Worm (Caenorhabditis elegans) whole organism, late embryonic: ENCODE measurements around the gene lst-6.
"Not testable (repeated sequence)": the region's sequence is repeated elsewhere in the genome, so short reads cannot be mapped to it uniquely, and the experiment has no call there.

Experiments used
- C08G9.2 ChIP-seq: sonication (generic microtip); optimal IDR thresholded peaks from 2 replicates; lab custom pipeline; 2016; ENCODE audit warnings: mild to moderate bottlenecking, missing genetic modification characterization, moderate library complexity, missing compliant biosample characterization
- C38D4.7 ChIP-seq: fragments of 200-800 bp; sonication (Bioruptor generic); optimal IDR thresholded peaks from 2 replicates; lab custom pipeline; 2018; ENCODE audit warnings: mild to moderate bottlenecking, missing genetic modification characterization, moderate library complexity, missing compliant biosample characterization
- F13H6.1 ChIP-seq: sonication (generic microtip); optimal IDR thresholded peaks from 2 replicates; lab custom pipeline; 2016; ENCODE audit warnings: missing genetic modification characterization, missing compliant biosample characterization
- K09A11.1 ChIP-seq: sonication (generic microtip); optimal IDR thresholded peaks from 2 replicates; lab custom pipeline; 2017; ENCODE audit warnings: antibody characterized with exemption, mild to moderate bottlenecking, missing genetic modification characterization, missing compliant biosample characterization; ENCODE audit not compliant: insufficient read depth
- T23F11.4 ChIP-seq: fragments of 200-800 bp; sonication (Bioruptor generic); optimal IDR thresholded peaks from 2 replicates; lab custom pipeline; 2018; ENCODE audit warnings: mild to moderate bottlenecking, missing genetic modification characterization, missing compliant biosample characterization
- Y22D7AL.16 ChIP-seq: sonication (generic microtip); optimal IDR thresholded peaks from 2 replicates; lab custom pipeline; 2016; ENCODE audit warnings: missing genetic modification characterization, missing compliant biosample characterization
- ceh-14 ChIP-seq: sonication (generic microtip); optimal IDR thresholded peaks from 2 replicates; lab custom pipeline; 2016; ENCODE audit warnings: missing genotype, missing genetic modification characterization, missing compliant biosample characterization
- ceh-19 ChIP-seq: fragments of 200-800 bp; sonication (Bioruptor generic); optimal IDR thresholded peaks from 2 replicates; lab custom pipeline; 2018; ENCODE audit warnings: mild to moderate bottlenecking, missing genetic modification characterization, missing compliant biosample characterization
- ceh-30 ChIP-seq: fragments of 150-350 bp; optimal IDR thresholded peaks from 2 replicates; lab custom pipeline; 2014; ENCODE audit warnings: missing biosample characterization, missing genetic modification characterization
- ceh-31 ChIP-seq: sonication (generic microtip); optimal IDR thresholded peaks from 2 replicates; lab custom pipeline; 2016; ENCODE audit warnings: missing genetic modification characterization, missing compliant biosample characterization
- ceh-34 ChIP-seq: sonication (generic microtip); optimal IDR thresholded peaks from 2 replicates; lab custom pipeline; 2016; ENCODE audit warnings: mild to moderate bottlenecking, missing genetic modification characterization, missing compliant biosample characterization
- ceh-48 ChIP-seq: sonication (generic microtip); optimal IDR thresholded peaks from 2 replicates; lab custom pipeline; 2016; ENCODE audit warnings: missing genetic modification characterization, inconsistent platforms, missing compliant biosample characterization
- ceh-6 ChIP-seq: fragments of 200-800 bp; sonication (Bioruptor generic); optimal IDR thresholded peaks from 2 replicates; lab custom pipeline; 2018; ENCODE audit warnings: mild to moderate bottlenecking, missing genetic modification characterization, missing compliant biosample characterization
- che-1 ChIP-seq: sonication (generic microtip); optimal IDR thresholded peaks from 2 replicates; lab custom pipeline; 2016; ENCODE audit warnings: mild to moderate bottlenecking, missing genetic modification characterization, missing compliant biosample characterization
- dve-1 ChIP-seq: sonication (generic microtip); optimal IDR thresholded peaks from 2 replicates; lab custom pipeline; 2017; ENCODE audit warnings: antibody characterized with exemption, mild to moderate bottlenecking, missing genetic modification characterization, missing compliant biosample characterization
- elt-2 ChIP-seq: sonication (generic microtip); optimal IDR thresholded peaks from 2 replicates; lab custom pipeline; 2016; ENCODE audit warnings: missing genetic modification reagents, missing genetic modification characterization, missing compliant biosample characterization
- elt-4 ChIP-seq: sonication (generic microtip); optimal IDR thresholded peaks from 2 replicates; lab custom pipeline; 2016; ENCODE audit warnings: missing genetic modification characterization, missing compliant biosample characterization
- ets-4 ChIP-seq: sonication (generic microtip); optimal IDR thresholded peaks from 2 replicates; lab custom pipeline; 2016; ENCODE audit warnings: missing genetic modification characterization, missing compliant biosample characterization
- eyg-1 ChIP-seq: sonication (generic microtip); optimal IDR thresholded peaks from 2 replicates; lab custom pipeline; 2016; ENCODE audit warnings: missing genotype, missing genetic modification characterization, missing compliant biosample characterization
- fkh-6 ChIP-seq: sonication (generic microtip); optimal IDR thresholded peaks from 2 replicates; lab custom pipeline; 2016; ENCODE audit warnings: missing genetic modification characterization, missing compliant biosample characterization
- gmeb-2 ChIP-seq: sonication (generic microtip); optimal IDR thresholded peaks from 2 replicates; lab custom pipeline; 2016; ENCODE audit warnings: missing genetic modification characterization, inconsistent platforms, missing compliant biosample characterization
- hlh-13 ChIP-seq: fragments of 200-800 bp; sonication (Bioruptor generic); optimal IDR thresholded peaks from 2 replicates; lab custom pipeline; 2018; ENCODE audit warnings: mild to moderate bottlenecking, missing genetic modification characterization, missing compliant biosample characterization
- lin-11 ChIP-seq: fragments of 200-800 bp; sonication (Bioruptor generic); optimal IDR thresholded peaks from 2 replicates; lab custom pipeline; 2018; ENCODE audit warnings: mild to moderate bottlenecking, missing genetic modification characterization, missing compliant biosample characterization
- nfya-1 ChIP-seq: sonication (generic microtip); optimal IDR thresholded peaks from 2 replicates; lab custom pipeline; 2017; ENCODE audit warnings: missing genetic modification characterization, mild to moderate bottlenecking, missing compliant biosample characterization, antibody characterized with exemption, moderate library complexity
- nhr-11 ChIP-seq: fragments of 150-350 bp; optimal IDR thresholded peaks from 2 replicates; lab custom pipeline; 2014; ENCODE audit warnings: missing biosample characterization, missing genetic modification characterization
- nhr-232 ChIP-seq: sonication (generic microtip); optimal IDR thresholded peaks from 2 replicates; lab custom pipeline; 2016; ENCODE audit warnings: missing genetic modification characterization, missing compliant biosample characterization
- npax-4 ChIP-seq: sonication (generic microtip); optimal IDR thresholded peaks from 2 replicates; lab custom pipeline; 2016; ENCODE audit warnings: missing genetic modification characterization, missing compliant biosample characterization
- odd-2 ChIP-seq: sonication (generic microtip); optimal IDR thresholded peaks from 2 replicates; lab custom pipeline; 2017; ENCODE audit warnings: antibody characterized with exemption, mild to moderate bottlenecking, missing genetic modification characterization, missing compliant biosample characterization
- pag-3 ChIP-seq: sonication (generic microtip); optimal IDR thresholded peaks from 2 replicates; lab custom pipeline; 2016; ENCODE audit warnings: missing compliant biosample characterization, missing genetic modification characterization, borderline replicate concordance
- pha-4 ChIP-seq: fragments of 150-350 bp; optimal IDR thresholded peaks from 2 replicates; lab custom pipeline; 2018; ENCODE audit warnings: missing biosample characterization, missing genetic modification reagents, missing genetic modification characterization
- rnt-1 ChIP-seq: sonication (generic microtip); optimal IDR thresholded peaks from 2 replicates; lab custom pipeline; 2016; ENCODE audit warnings: missing genetic modification characterization, missing compliant biosample characterization
- sox-4 ChIP-seq: sonication (generic microtip); optimal IDR thresholded peaks from 2 replicates; lab custom pipeline; 2017; ENCODE audit warnings: mild to moderate bottlenecking, missing genetic modification characterization, inconsistent platforms, missing compliant biosample characterization
- tbx-2 ChIP-seq: sonication (generic microtip); optimal IDR thresholded peaks from 2 replicates; lab custom pipeline; 2016; ENCODE audit warnings: missing genetic modification characterization, missing compliant biosample characterization
- tbx-7 ChIP-seq: sonication (generic microtip); optimal IDR thresholded peaks from 2 replicates; lab custom pipeline; 2016; ENCODE audit warnings: missing genotype, missing genetic modification characterization, missing compliant biosample characterization
- unc-42 ChIP-seq: sonication (generic microtip); optimal IDR thresholded peaks from 2 replicates; lab custom pipeline; 2016; ENCODE audit warnings: missing genotype, missing genetic modification characterization, missing compliant biosample characterization

Gene lst-6

ce11 chrII:6979646-6980045, 42.7 kb downstream of the lst-6 start, which contains the start of gene C15F1.2:
Gene C15F1.2 (plus strand): TSS chrII:6979953.
- TF ChIP-seq ceh-30 (no peak), odd-2 (tag; lab: Kevin White, UChicago) (no peak), lin-11 (tag; lab: Kevin White, UChicago) (no peak), K09A11.1 (tag; lab: Kevin White, UChicago) (no peak), che-1 (tag; lab: Kevin White, UChicago) (no peak), fkh-6 (tag; lab: Kevin White, UChicago) (no peak), sox-4 (tag; lab: Kevin White, UChicago) (no peak), tbx-7 (tag; lab: Kevin White, UChicago) (no peak), ceh-6 (no peak), npax-4 (tag; lab: Kevin White, UChicago) (no peak), pag-3 (tag; lab: Kevin White, UChicago) (no peak), C08G9.2 (no peak), ceh-48 (no peak), nhr-232 (tag; lab: Kevin White, UChicago) (no peak), elt-4 (tag; lab: Kevin White, UChicago) (no peak), elt-2 (tag; lab: Kevin White, UChicago) (no peak), gmeb-2 (tag; lab: Kevin White, UChicago) (no peak), ceh-19 (GFP tag; lab: Kevin White, UChicago) (no peak), dve-1 (tag; lab: Kevin White, UChicago) (no peak), eyg-1 (tag; lab: Kevin White, UChicago) (no peak)
- TF ChIP-seq, all 69 proteins: peak for 0

ce11 chrII:6978908-6979307, 43.4 kb downstream of the lst-6 start:
- TF ChIP-seq npax-4 (tag; lab: Kevin White, UChicago) (no peak), dve-1 (tag; lab: Kevin White, UChicago) (no peak), ceh-14 (tag; lab: Kevin White, UChicago) (no peak), ets-4 (tag; lab: Kevin White, UChicago) (no peak), nfya-1 (tag; lab: Kevin White, UChicago) (no peak), eyg-1 (tag; lab: Kevin White, UChicago) (no peak), Y22D7AL.16 (no peak), ceh-34 (no peak), tbx-7 (tag; lab: Kevin White, UChicago) (no peak), hlh-13 (no peak), rnt-1 (tag; lab: Kevin White, UChicago) (no peak), pha-4 (tag; lab: Kevin White, UChicago) (no peak), nhr-11 (tag; lab: Kevin White, UChicago) (no peak), ceh-31 (tag; lab: Kevin White, UChicago) (no peak)
- TF ChIP-seq, all 69 proteins: peak for 0

DNA sequence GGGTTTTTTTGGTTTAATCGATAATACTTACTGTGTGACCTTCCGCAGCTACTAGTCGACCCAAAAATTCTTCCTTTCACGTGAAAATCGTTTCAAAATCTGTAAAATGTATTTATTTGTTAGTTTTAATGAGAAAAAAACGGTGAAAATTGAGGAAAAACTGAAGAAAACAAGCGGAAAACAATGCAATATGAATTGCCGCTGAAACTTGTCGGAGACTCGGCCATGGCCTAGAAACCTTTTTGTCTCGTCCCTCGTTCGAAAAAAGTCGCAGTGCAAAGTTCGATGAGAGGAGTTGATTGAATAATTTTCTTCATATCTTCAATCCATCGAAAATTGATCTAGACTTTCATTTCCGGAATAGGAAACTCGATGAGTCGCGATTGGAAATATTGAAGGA, 44.6 kb downstream of the lst-6 start, which contains the start of gene C15F1.8:
C15F1.8 (minus strand) TSS at position 101 of the 400 bp plus-strand sequence.
- not testable (repeated sequence) for TF ChIP-seq F13H6.1 (tag; lab: Kevin White, UChicago); C38D4.7 (GFP tag; lab: Kevin White, UChicago); unc-42 (tag; lab: Kevin White, UChicago)

ce11 chrII:6975725-6976124, 46.6 kb downstream of the lst-6 start:
- TF ChIP-seq T23F11.4 (GFP tag; lab: Kevin White, UChicago) (no peak), tbx-2 (tag; lab: Kevin White, UChicago) (no peak), ceh-19 (GFP tag; lab: Kevin White, UChicago) (no peak), C08G9.2 (no peak), elt-2 (tag; lab: Kevin White, UChicago) (no peak), ceh-34 (no peak), tbx-7 (tag; lab: Kevin White, UChicago) (no peak)
